Worm (Caenorhabditis elegans): Measurements from ENCODE around the gene F19G12.3.

DNA sequence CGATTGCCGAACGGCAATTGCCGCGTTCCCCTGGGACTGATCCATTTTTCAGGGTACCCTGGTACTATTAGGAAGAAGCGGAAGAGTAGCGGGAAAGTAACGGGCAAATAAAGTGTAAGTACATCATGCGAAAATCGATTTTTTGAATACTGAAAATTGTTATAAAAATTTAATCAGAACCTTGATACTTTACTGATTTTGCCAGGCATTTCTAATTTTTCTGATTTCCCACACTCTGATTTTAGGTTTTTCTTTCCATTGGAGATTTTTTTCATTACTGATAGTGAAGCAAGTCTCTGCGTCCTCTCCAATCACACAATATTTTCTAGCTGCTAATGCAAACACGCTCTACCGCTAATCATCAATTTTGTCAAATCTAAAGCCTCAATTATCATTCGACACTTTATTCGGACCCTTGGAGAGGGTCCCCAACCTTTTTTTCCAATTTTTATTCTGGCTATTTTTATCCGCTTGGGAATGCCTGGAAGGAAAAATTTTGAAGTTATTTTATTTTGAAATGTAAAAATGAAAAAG is 5.4 kb upstream of the F19G12.3 start, which contains the start of gene F19G12.9:
- TF ChIP-seq nhr-12 (tag; optimal IDR thresholded peaks at IDR 0.05): no peak
- no peak for TF ChIP-seq nhr-21 (tag; optimal IDR thresholded peaks at IDR 0.05)
- no peak for TF ChIP-seq Y55F3AM.14 (GFP tag; optimal IDR thresholded peaks at IDR 0.05)
- TF ChIP-seq nhr-11 (tag; optimal IDR thresholded peaks at IDR 0.05): no peak
- no peak for TF ChIP-seq nhr-129 (tag; optimal IDR thresholded peaks at IDR 0.05)
- no peak for TF ChIP-seq mab-5 (tag; optimal IDR thresholded peaks at IDR 0.05)
- TF ChIP-seq ceh-82 (tag; optimal IDR thresholded peaks at IDR 0.05): no peak
- TF ChIP-seq unc-62 (GFP tag; optimal IDR thresholded peaks at IDR 0.05): no peak
- TF ChIP-seq zag-1 (tag; optimal IDR thresholded peaks at IDR 0.05): no peak
- TF ChIP-seq egl-27 (tag; optimal IDR thresholded peaks at IDR 0.05): no peak
- TF ChIP-seq ztf-11 (tag; optimal IDR thresholded peaks at IDR 0.05): no peak
- TF ChIP-seq peb-1 (tag; optimal IDR thresholded peaks at IDR 0.05): no peak
- TF ChIP-seq ZK546.5 (tag; optimal IDR thresholded peaks at IDR 0.05): no peak

Measured in whole organism, L2 larva.